Worm (Caenorhabditis elegans): ENCODE data around the gene F46F3.3.
A peak's percentile ranks its signal among the peaks of the same experiment; 100 is the strongest.

The F46F3.3 gene

ce11 chrV:11667176-11667575, at the start of gene F46F3.3:
Gene F46F3.3, plus strand, starts transcription at chrV:11667476.
- TF ChIP-seq nhr-28 (tag; optimal IDR thresholded peaks at IDR 0.05), result no peak
- peak; percentile 22 for TF ChIP-seq blmp-1 (tag; optimal IDR thresholded peaks at IDR 0.05)
- no peak for TF ChIP-seq irx-1 (tag; optimal IDR thresholded peaks at IDR 0.05)

- TF ChIP-seq unc-62 (GFP tag; optimal IDR thresholded peaks at IDR 0.05) (no peak), nhr-237 (tag; optimal IDR thresholded peaks at IDR 0.05) (no peak), unc-86 (tag; optimal IDR thresholded peaks at IDR 0.05) (no peak), ztf-4 (tag; optimal IDR thresholded peaks at IDR 0.05) (no peak)
These were observed 49.1 kb upstream of the F46F3.3 start, which contains the start of gene glb-15 for ce11 chrV:11618173-11618572. Gene glb-15, minus strand, starts transcription at chrV:11618273.

ce11 chrV:11620081-11620480, 47.2 kb upstream of the F46F3.3 start:
- TF ChIP-seq blmp-1 (tag; optimal IDR thresholded peaks at IDR 0.05) (no peak), mab-9 (GFP tag; IDR thresholded peaks at IDR 0.05) (0 out of 2 replicates have a peak, but pooled peaks have one; percentile 14), lin-14 (GFP tag; optimal IDR thresholded peaks at IDR 0.05) (peak; percentile 1)

ce11 chrV:11621276-11621675, 46.0 kb upstream of the F46F3.3 start:
- TF ChIP-seq grh-1 (GFP tag; IDR thresholded peaks at IDR 0.05) (no peak), hpl-2 (GFP tag; optimal IDR thresholded peaks at IDR 0.05) (no peak), vab-15 (tag; optimal IDR thresholded peaks at IDR 0.05) (no peak), nhr-47 (tag; optimal IDR thresholded peaks at IDR 0.05) (no peak), lin-14 (GFP tag; optimal IDR thresholded peaks at IDR 0.05) (peak; percentile 33), nhr-90 (tag; optimal IDR thresholded peaks at IDR 0.05; ENCODE audit: poor library complexity) (no peak), nhr-20 (tag; optimal IDR thresholded peaks at IDR 0.05) (no peak), C04F5.9 (tag; optimal IDR thresholded peaks at IDR 0.05) (no peak)

ce11 chrV:11624954-11625353, 42.3 kb upstream of the F46F3.3 start:
- TF ChIP-seq dsc-1 (tag; optimal IDR thresholded peaks at IDR 0.05), result peak; percentile 95
- TF ChIP-seq sox-4 (tag; optimal IDR thresholded peaks at IDR 0.05), result no peak
- TF ChIP-seq nhr-47 (tag; optimal IDR thresholded peaks at IDR 0.05), result peak; percentile 19

- TF ChIP-seq unc-130 (tag; optimal IDR thresholded peaks at IDR 0.05), result no peak
- no peak for TF ChIP-seq lir-3 (tag; optimal IDR thresholded peaks at IDR 0.05; ENCODE audit: poor library complexity)
- no peak for TF ChIP-seq ceh-82 (tag; optimal IDR thresholded peaks at IDR 0.05)
- TF ChIP-seq ets-5 (GFP tag; IDR thresholded peaks at IDR 0.05), result no peak
- TF ChIP-seq lin-35 (GFP tag; optimal IDR thresholded peaks at IDR 0.05), result peak in 1 of 2 experiments; percentile 12
- TF ChIP-seq pax-3 (tag; optimal IDR thresholded peaks at IDR 0.05), result no peak
- TF ChIP-seq lsy-2 (tag; optimal IDR thresholded peaks at IDR 0.05), result no peak
These were observed 39.4 kb upstream of the F46F3.3 start for ce11 chrV:11627837-11628236.

ce11 chrV:11629222-11630026, 37.9 kb upstream of the F46F3.3 start, which contains the start of gene F35B12.10:
Gene F35B12.10, minus strand, starts transcription at chrV:11629272.
- TF ChIP-seq snpc-4 (tag; optimal IDR thresholded peaks at IDR 0.05) (no peak), efl-1 (optimal IDR thresholded peaks at IDR 0.05) (no peak), efl-1 (GFP tag; optimal IDR thresholded peaks at IDR 0.05 in 1 of 2) (peak in 1 of 2 experiments; percentile 1), nhr-90 (tag; optimal IDR thresholded peaks at IDR 0.05; ENCODE audit: poor library complexity) (peak; percentile 1), elt-2 (tag; optimal IDR thresholded peaks at IDR 0.05) (peak; percentile 69)
